Worm (Caenorhabditis elegans) whole organism, L4/young adult: ENCODE data around the gene mrp-1.

Experiments
- dao-5 ChIP-seq: sonication (generic microtip); optimal IDR thresholded peaks from 2 replicates; lab custom pipeline; 2016; ENCODE audit warnings: missing genotype, missing genetic modification characterization, moderate library complexity, missing compliant biosample characterization
- him-1 ChIP-seq: sonication (generic microtip); optimal IDR thresholded peaks from 2 replicates; lab custom pipeline; 2016; ENCODE audit warnings: missing genotype, missing genetic modification reagents, missing genetic modification characterization, missing compliant biosample characterization

ce11 chrX:621190-621589 lies 33.5 kb upstream of the mrp-1 start, which contains the start of gene unc-96:
- TF ChIP-seq dao-5 (no peak), him-1 (tag; lab: Kevin White, UChicago) (no peak)
